Worm (Caenorhabditis elegans): Measurements from ENCODE around the gene C30B5.17.

The C30B5.17 gene

DNA sequence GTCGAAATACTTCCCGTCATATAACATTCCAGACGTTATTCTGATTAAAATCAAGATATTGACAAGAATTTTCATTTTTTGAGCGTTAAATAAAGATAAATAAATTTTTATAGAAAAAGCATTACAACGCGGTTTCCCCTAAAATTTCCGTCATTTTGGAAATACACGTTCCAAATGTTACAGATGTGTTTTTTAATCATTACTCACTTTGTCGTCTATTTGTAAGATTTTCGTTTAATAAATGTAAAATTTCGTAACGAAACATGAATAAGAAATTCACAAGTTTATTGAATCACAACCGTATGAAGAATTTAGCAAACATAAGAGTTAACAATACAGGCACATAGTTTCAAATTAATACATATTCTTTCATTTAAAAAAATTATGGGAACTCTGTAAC, at the start of gene C30B5.17:
Gene C30B5.17, minus strand, starts transcription at position 101 of the 400 bp plus-strand sequence.
- TF ChIP-seq him-1 (tag; optimal IDR thresholded peaks at IDR 0.05) (no peak), W03F9.2 (tag; optimal IDR thresholded peaks at IDR 0.05) (no peak), dao-5 (tag; optimal IDR thresholded peaks at IDR 0.05) (no peak)

DNA sequence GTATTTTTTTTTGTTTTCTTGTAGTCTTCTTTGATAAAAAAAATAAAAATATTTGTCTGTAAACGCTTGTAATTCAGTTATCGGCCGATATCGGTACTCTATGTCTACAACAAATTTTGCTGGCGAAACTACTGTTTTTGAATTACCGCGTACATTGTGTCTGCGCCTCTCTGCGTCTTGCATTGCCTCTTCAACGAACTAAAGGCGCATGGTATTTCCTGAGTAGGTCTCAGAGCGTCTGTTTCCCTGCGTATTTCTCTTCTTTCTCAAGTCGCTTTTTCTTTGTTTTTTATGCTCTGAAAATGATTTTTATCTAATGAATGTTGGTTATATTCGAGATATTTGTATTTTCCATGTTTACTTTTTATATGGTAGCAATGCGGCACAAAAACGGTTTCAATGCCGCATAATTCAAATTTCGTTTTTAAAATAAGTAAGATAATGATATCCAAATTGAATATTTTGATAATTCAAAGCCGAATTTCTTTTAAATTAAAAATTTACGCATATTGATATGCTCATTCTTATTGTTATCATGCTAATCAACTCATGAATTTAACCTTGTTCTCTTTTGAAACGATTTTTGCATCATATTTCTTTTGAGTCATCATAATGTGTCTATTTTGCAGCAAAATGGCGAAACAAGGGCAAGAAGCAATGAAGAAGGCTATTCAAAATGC, 48.1 kb upstream of the C30B5.17 start, which contains the start of gene phb-2:
Gene phb-2, plus strand, starts transcription at position 630 of the 680 bp plus-strand sequence.
- no peak for TF ChIP-seq him-1 (tag; optimal IDR thresholded peaks at IDR 0.05)
- peak; percentile 75 for TF ChIP-seq W03F9.2 (tag; optimal IDR thresholded peaks at IDR 0.05)
- no peak for TF ChIP-seq dao-5 (tag; optimal IDR thresholded peaks at IDR 0.05)

DNA sequence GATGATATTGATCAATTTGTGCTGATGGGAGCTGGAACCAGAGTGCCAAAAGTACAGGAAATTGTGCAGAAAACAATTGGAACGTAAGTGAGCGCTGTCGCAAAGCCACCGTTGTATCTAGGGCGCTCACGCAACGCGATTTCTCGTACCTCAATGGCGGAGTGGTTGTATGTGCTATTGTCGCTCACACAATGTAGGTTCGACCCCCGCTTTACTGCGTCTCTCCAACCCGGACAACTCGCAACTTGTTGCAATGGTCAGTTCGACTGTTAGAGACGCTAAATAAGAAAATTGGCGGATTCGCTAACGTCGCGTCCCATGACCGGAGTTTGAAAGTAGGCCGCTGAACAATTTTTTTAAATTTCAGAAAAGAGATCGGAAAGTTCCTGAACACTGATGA, 45.7 kb upstream of the C30B5.17 start:
- peak; percentile 23 for TF ChIP-seq dao-5 (tag; optimal IDR thresholded peaks at IDR 0.05)
- TF ChIP-seq W03F9.2 (tag; optimal IDR thresholded peaks at IDR 0.05), result no peak
- no peak for TF ChIP-seq him-1 (tag; optimal IDR thresholded peaks at IDR 0.05)

DNA sequence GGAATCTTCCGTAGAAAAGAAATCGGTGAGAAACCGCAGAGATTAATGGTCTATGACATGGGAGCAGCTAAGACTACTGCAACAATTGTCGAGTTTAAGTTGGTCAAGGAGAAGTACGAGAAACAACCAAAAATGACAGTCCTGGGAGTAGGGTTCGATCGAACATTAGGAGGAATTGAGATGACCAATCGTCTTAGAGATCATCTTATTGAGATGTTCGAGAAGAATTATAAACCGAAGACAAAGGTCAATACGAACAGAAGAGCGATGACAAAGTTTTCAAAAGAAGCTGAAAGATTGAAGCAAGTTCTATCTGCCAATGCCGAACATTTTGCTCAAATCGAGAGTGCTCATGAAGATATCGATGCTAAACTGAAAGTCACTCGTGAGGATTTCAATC, 45.2 kb upstream of the C30B5.17 start:
- TF ChIP-seq dao-5 (tag; optimal IDR thresholded peaks at IDR 0.05) (no peak), W03F9.2 (tag; optimal IDR thresholded peaks at IDR 0.05) (no peak), him-1 (tag; optimal IDR thresholded peaks at IDR 0.05) (no peak)

DNA sequence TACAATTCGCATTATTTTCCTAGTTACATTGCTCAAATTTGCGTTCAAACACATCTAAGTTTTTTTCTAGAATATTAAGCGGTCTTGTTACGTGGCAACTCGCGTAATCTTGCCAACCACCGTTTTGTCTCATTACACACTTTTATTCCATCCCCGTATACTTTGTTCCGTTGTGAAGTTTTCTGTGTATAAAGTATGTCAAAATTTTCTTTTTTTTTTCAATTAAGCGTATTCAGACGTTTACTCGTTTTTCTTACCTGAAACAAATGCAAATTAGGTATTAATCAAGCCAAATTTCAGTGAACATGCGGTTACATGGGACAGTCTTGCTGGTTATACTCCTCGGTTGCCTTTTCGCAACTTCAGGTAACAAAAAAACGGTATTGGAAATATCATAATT, 44.2 kb upstream of the C30B5.17 start, which contains the start of gene T24H7.2:
Gene T24H7.2, plus strand, starts transcription at position 301 of the 400 bp plus-strand sequence.
- TF ChIP-seq W03F9.2 (tag; optimal IDR thresholded peaks at IDR 0.05) (no peak), dao-5 (tag; optimal IDR thresholded peaks at IDR 0.05) (no peak), him-1 (tag; optimal IDR thresholded peaks at IDR 0.05) (no peak)

DNA sequence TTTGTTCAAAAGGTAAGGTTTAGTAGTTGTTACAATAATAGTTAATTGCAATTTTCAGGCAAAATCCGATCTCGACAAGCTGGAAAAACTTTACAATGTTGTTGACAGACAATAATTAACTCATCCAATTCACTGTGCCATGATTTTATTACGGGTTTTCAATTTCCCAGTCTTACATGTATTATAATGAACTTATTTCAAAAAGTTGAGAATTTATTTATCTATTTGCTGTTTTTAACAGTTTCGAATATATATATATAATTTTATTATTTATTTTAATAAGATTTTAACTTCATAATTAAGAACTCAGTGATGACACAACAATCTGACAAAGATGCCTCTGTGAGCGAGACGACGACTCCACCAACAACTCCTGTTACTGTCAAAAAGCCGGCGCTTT, 43.2 kb upstream of the C30B5.17 start, which contains the start of gene lelo-1:
Gene lelo-1, plus strand, starts transcription at position 301 of the 400 bp plus-strand sequence.
- TF ChIP-seq him-1 (tag; optimal IDR thresholded peaks at IDR 0.05) (no peak), W03F9.2 (tag; optimal IDR thresholded peaks at IDR 0.05) (no peak), dao-5 (tag; optimal IDR thresholded peaks at IDR 0.05) (no peak)

DNA sequence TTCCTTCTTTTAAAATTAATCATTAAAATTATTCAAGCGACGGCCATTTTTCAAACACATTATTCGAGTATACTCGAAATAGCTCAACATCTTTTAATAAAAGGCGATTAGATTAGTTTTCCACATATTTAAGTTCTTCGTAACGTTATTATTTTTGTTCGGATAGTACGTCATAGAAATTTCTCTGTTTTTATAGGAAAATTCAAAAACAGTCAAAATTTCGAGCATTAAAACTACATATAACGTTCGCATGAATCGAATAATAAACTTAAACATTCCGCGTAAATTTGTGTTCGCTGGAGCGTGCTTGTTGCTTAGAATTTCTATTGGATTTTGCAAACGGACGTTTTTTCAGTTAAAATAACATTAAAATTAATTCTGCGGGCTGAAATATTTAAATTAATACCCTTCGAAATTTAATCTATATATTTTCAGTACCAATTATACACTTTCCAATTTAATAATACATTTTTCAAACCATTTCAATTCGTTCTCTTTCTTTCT, 42.4 kb upstream of the C30B5.17 start, which contains the start of gene blos-4:
Gene blos-4, plus strand, starts transcription at position 51 of the 504 bp plus-strand sequence.
- TF ChIP-seq W03F9.2 (tag; optimal IDR thresholded peaks at IDR 0.05) (no peak), him-1 (tag; optimal IDR thresholded peaks at IDR 0.05) (no peak), dao-5 (tag; optimal IDR thresholded peaks at IDR 0.05) (no peak)

DNA sequence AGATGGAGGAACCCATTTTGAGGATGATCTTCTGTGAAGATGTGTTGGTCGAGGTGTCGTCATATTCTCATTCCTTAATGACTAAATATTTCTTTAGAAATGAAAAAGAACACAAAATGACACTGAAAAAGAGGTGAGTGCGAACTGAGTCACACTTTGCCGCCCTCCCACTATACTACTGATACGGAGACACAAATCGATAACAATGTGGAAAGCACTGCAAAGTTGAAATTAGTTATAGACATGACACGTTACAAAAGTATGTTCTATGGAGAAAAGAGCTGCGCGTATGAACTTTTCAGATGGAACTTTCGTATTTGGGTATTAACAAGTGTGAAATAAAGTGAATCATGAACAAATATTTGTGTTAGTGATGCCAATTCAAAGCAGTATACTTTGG, 41.4 kb upstream of the C30B5.17 start, which contains the start of gene tat-4:
Gene tat-4, minus strand, starts transcription at position 117 of the 400 bp plus-strand sequence.
- TF ChIP-seq dao-5 (tag; optimal IDR thresholded peaks at IDR 0.05), result no peak
- no peak for TF ChIP-seq him-1 (tag; optimal IDR thresholded peaks at IDR 0.05)
- TF ChIP-seq W03F9.2 (tag; optimal IDR thresholded peaks at IDR 0.05), result no peak

DNA sequence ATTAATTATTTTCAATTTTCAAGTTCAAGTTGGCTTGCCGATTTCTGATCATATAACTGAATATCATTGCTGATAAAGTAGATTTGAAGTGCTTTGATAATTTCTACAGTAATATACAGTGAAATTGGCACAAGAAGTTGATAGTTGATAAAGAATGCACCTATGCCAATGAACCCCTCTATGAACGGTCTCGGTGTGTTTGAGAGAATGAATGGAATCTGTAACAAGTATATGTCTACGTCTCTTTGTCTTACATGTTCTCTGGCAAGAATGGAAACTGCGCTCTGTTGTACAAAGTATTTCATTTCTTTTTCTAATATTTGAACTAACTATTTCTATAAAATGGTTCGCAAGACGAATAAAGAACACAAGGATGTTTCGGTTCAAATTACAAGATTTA, 38.9 kb upstream of the C30B5.17 start, which contains the start of gene T24H7.8:
Gene T24H7.8, plus strand, starts transcription at position 301 of the 400 bp plus-strand sequence.
- no peak for TF ChIP-seq him-1 (tag; optimal IDR thresholded peaks at IDR 0.05)
- no peak for TF ChIP-seq W03F9.2 (tag; optimal IDR thresholded peaks at IDR 0.05)
- no peak for TF ChIP-seq dao-5 (tag; optimal IDR thresholded peaks at IDR 0.05)

DNA sequence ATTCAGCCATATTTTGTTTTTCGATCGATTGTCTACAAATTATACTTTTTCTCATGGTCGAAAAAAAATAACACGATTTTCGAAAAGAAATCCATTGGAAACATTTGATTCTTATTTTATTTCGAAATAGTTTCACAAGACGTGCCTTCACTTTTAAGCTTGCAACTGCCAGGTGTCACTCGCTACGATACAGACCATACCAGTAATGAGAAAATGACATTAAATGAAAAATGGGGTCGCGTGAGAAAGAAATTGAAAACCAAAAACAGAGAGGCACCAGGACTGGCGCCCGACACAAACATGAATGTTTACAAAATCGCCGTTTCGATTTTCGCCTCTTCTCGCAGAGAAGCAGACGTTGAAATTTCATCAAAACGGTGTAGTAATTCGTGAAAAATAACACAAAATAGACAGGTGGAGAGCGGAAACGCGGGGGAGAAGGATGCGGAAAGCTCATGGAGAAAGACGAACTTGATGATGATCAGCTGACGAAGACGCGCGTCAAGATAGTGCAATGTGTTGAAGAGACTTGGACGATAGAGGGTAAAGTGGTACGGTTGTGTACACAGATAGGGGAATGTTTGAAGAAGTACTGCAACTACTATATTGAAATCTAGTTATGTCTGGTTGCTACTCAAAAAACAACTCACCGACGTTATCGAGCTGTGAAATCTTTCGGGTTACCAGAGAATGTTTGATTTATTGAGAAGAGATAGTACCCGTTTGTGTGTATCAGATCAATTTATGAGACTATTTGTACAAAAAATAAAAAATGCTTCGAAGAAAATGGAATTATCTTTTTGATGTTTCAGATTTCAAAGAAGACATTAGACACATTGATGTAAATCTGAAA, 33.5 kb upstream of the C30B5.17 start:
- TF ChIP-seq W03F9.2 (tag; optimal IDR thresholded peaks at IDR 0.05) (no peak), dao-5 (tag; optimal IDR thresholded peaks at IDR 0.05) (no peak), him-1 (tag; optimal IDR thresholded peaks at IDR 0.05) (no peak)

DNA sequence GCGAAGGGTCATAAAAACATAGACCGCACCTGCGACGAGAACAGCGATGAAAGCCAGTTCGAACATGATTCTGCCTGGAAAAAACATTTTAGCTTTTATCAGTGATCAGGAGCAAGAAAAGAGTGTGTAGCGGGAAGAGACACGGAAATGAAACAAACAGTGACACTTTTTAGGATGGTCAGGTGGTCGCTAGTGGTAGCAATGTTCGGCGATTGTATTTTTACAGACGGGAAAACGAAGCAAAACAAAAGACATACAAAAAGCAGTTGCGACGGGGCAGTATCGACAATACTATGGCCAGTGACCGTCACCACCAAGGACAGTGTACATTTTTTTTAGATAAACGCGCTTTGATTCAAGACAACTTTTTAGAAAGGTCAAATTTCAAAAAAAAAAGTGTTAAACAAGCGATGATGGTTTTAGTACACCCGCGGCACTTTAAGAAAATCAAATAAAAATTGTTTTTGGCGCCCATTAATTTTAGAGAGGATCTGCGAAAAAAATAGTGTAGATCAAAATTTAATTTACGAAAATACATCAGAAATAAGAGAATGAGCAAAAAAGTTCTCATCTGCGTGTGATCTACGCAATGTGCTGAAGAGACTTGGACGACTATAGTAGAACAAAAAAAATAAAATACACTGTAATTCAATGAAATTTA, 32.8 kb upstream of the C30B5.17 start, which contains the start of gene T24H7.9:
Gene T24H7.9, minus strand, starts transcription at position 74 of the 661 bp plus-strand sequence.
- TF ChIP-seq W03F9.2 (tag; optimal IDR thresholded peaks at IDR 0.05) (no peak), dao-5 (tag; optimal IDR thresholded peaks at IDR 0.05) (no peak), him-1 (tag; optimal IDR thresholded peaks at IDR 0.05) (no peak)

DNA sequence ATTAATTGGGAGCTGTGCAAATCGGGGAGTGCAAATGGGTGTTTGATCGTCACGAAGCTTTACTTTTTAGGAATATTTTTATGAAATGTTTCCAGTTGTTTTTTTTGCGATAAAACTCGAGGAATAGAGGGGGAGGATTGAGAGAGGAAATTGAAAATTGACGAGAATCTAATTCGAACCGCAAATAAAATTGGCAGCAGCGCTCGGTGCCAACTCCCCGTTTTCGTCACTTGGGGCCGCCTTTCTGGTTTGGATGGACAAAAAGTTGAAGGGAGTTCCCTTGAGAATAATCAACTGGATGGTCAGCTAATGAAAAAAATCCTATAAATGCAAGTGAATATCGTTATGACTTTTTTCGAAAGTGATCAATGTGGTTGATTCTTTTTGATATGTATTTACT, 27.3 kb upstream of the C30B5.17 start:
- TF ChIP-seq him-1 (tag; optimal IDR thresholded peaks at IDR 0.05), result no peak
- no peak for TF ChIP-seq dao-5 (tag; optimal IDR thresholded peaks at IDR 0.05)
- no peak for TF ChIP-seq W03F9.2 (tag; optimal IDR thresholded peaks at IDR 0.05)

DNA sequence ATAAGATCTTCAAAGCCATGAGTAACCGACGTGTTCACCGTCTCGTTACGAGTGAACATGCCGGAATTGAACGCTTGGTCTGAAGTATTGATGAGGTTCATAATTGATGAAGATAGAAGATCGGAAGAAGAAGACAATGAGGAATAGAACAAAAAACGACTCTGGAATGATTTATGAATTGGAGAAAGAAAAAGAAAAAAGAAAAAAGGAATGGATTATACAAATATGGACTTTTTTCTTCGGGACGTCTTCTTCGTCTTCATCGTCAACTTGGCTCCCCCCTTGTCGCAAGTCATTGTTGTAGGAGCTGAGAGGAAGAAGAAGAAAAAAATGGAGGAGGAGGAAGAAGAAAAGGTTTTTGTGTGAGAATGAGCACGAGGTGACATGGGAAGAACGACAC, 24.2 kb upstream of the C30B5.17 start, which contains the start of gene srsy-2:
Gene srsy-2, minus strand, starts transcription at position 101 of the 400 bp plus-strand sequence.
- no peak for TF ChIP-seq him-1 (tag; optimal IDR thresholded peaks at IDR 0.05)
- no peak for TF ChIP-seq W03F9.2 (tag; optimal IDR thresholded peaks at IDR 0.05)
- TF ChIP-seq dao-5 (tag; optimal IDR thresholded peaks at IDR 0.05), result no peak

All from whole organism, L4/young adult.